Worm (Caenorhabditis elegans) whole organism, L4/young adult: ENCODE measurements around the gene Y47D7A.11.
"Not testable (repeated sequence)": the region's sequence is repeated elsewhere in the genome, so short reads cannot be mapped to it uniquely, and the experiment has no call there.

Experiments used
- W03F9.2 ChIP-seq: fragments of 150-350 bp; optimal IDR thresholded peaks from 2 replicates; lab custom pipeline; 2014; ENCODE audit warnings: missing biosample characterization, missing genetic modification characterization
- dao-5 ChIP-seq: sonication (generic microtip); optimal IDR thresholded peaks from 2 replicates; lab custom pipeline; 2016; ENCODE audit warnings: missing genotype, missing genetic modification characterization, moderate library complexity, missing compliant biosample characterization

- not testable (repeated sequence) for TF ChIP-seq W03F9.2, dao-5 (tag; lab: Kevin White, UChicago)
Measured at ce11 chrV:4474543-4474942, 46.4 kb upstream of the Y47D7A.11 start, which contains the start of gene str-35.
